Fruit fly (Drosophila melanogaster): ENCODE results near the gene Fum1.

DNA sequence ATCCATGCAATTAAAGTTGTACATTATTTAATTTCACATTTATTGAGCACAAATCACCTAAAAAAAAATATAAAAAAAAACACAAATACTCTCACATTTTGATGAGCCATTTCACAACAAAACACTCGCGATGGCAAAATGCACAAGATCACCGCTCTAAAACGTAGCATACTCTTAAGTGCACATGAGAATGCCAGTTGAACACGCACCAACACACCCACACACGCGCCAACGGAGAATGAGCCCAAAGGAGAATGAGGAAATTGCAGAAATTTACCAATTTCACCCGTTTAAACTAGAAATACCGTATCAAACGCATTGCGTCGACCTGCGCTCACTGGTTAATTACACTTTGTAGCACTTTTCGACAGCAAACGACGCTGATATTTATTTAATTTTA is 18.3 kb upstream of the Fum1 start:
- TF ChIP-seq D1 (tag; optimal IDR thresholded peaks at IDR 0.05) (no peak), CG34367 (tag; optimal IDR thresholded peaks at IDR 0.05) (no peak), CG8301 (tag; optimal IDR thresholded peaks at IDR 0.05) (no peak), EcR (GFP tag; optimal IDR thresholded peaks at IDR 0.05) (no peak), CG12605 (GFP tag; IDR thresholded peaks at IDR 0.05) (no peak), CG10348 (GFP tag; IDR thresholded peaks at IDR 0.05) (no peak), Pif1A (GFP tag; optimal IDR thresholded peaks at IDR 0.05) (no peak), CG9948 (tag; optimal IDR thresholded peaks at IDR 0.05) (no peak), CG14655 (GFP tag; optimal IDR thresholded peaks at IDR 0.05) (no peak), Pif1B (GFP tag; optimal IDR thresholded peaks at IDR 0.05) (no peak), gl (tag; optimal IDR thresholded peaks at IDR 0.05) (no peak), CG4496 (GFP tag; IDR thresholded peaks at IDR 0.05) (no peak), CG32121 (GFP tag; IDR thresholded peaks at IDR 0.05) (peak; percentile 20; the same call in 1 of the 2 replicates)

All from whole organism, pupa.